Worm (Caenorhabditis elegans): ENCODE data around the gene EEED8.18.

DNA sequence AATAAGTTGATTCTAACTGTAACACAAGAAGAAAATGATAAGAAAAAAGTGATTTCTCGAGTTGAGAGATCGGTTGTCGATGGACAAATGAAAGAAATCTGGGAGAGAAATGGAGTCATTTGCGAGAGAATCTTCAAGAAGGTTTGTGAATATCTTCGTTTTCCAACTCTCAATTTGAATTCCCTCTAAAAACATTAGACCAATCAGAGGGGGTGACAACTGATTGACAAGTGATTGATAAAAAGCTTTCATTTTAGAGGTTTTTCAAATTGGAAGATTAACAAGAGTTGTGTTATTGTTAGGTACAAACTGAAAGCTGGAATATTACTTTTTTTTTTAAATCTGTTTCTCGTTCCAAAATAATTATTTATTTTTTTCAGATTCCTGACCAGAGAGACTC lies 5.5 kb upstream of the EEED8.18 start:
- TF ChIP-seq snpc-4 (tag; optimal IDR thresholded peaks at IDR 0.05): no peak
- TF ChIP-seq rnt-1 (tag; optimal IDR thresholded peaks at IDR 0.05): no peak
- TF ChIP-seq nhr-20 (tag; optimal IDR thresholded peaks at IDR 0.05): no peak
- no peak for TF ChIP-seq unc-62 (GFP tag; optimal IDR thresholded peaks at IDR 0.05)
- no peak for TF ChIP-seq jun-1 (tag; optimal IDR thresholded peaks at IDR 0.05)
- no peak for TF ChIP-seq lin-13 (GFP tag; optimal IDR thresholded peaks at IDR 0.05)
- no peak for TF ChIP-seq pag-3 (tag; optimal IDR thresholded peaks at IDR 0.05; ENCODE audit: borderline replicate concordance, insufficient read depth)

Measured in whole organism, L1 larva.